Worm (Caenorhabditis elegans): ENCODE results near the gene Y71H2AM.20.
A peak's percentile ranks its signal among the peaks of the same experiment; 100 is the strongest.

Y71H2AM.20 gene

DNA sequence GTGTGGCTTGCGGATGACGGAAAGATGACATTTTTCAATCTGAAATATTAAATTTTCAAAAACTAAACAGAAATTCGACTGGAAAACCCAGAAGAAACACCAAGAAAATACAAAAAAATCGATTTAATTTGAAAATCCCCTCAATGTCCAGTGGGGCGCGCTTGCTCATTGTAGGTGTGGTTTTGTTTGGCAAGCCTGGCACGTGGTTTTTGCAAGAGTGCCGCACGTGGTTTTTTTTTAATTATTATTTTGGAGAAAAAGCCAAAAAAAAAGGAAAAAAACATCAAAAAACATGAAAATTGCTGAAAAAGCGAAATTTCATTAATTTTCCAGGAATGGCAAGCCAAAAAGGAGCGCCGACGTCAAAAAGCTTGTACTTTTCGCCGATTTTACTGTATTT, 17.1 kb downstream of the Y71H2AM.20 start, which contains the start of gene swsn-3 (continued):
- no peak for TF ChIP-seq daf-12 (tag; optimal IDR thresholded peaks at IDR 0.05)
- TF ChIP-seq unc-62 (GFP tag; optimal IDR thresholded peaks at IDR 0.05) = no peak
- peak; percentile 56 for TF ChIP-seq elt-2 (tag; optimal IDR thresholded peaks at IDR 0.05)
- TF ChIP-seq ceh-28 (tag; optimal IDR thresholded peaks at IDR 0.05) = peak; percentile 88
- no peak for TF ChIP-seq ztf-4 (tag; optimal IDR thresholded peaks at IDR 0.05)
- peak; percentile 60 for TF ChIP-seq tbx-2 (tag; optimal IDR thresholded peaks at IDR 0.05)
- peak; percentile 91 for TF ChIP-seq nfya-1 (tag; optimal IDR thresholded peaks at IDR 0.05; ENCODE audit: insufficient read depth)
- TF ChIP-seq skn-1 (tag; optimal IDR thresholded peaks at IDR 0.05) = peak; percentile 64
- no peak for TF ChIP-seq eor-1 (tag; optimal IDR thresholded peaks at IDR 0.05)
- peak; percentile 79 for TF ChIP-seq snpc-4 (tag; optimal IDR thresholded peaks at IDR 0.05)
- TF ChIP-seq ZK546.5 (tag; optimal IDR thresholded peaks at IDR 0.05) = no peak
- peak; percentile 41 for TF ChIP-seq mdl-1 (tag; optimal IDR thresholded peaks at IDR 0.05)
- TF ChIP-seq ama-1 (optimal IDR thresholded peaks at IDR 0.05) = no peak
- no peak for TF ChIP-seq fkh-2 (tag; optimal IDR thresholded peaks at IDR 0.05)
- TF ChIP-seq hmg-11 (tag; optimal IDR thresholded peaks at IDR 0.05) = peak; percentile 94
- TF ChIP-seq pqm-1 (tag; optimal IDR thresholded peaks at IDR 0.05) = peak; percentile 8
- TF ChIP-seq lin-39 (tag; optimal IDR thresholded peaks at IDR 0.05) = peak; percentile 68
- TF ChIP-seq nhr-28 (tag; optimal IDR thresholded peaks at IDR 0.05) = no peak

DNA sequence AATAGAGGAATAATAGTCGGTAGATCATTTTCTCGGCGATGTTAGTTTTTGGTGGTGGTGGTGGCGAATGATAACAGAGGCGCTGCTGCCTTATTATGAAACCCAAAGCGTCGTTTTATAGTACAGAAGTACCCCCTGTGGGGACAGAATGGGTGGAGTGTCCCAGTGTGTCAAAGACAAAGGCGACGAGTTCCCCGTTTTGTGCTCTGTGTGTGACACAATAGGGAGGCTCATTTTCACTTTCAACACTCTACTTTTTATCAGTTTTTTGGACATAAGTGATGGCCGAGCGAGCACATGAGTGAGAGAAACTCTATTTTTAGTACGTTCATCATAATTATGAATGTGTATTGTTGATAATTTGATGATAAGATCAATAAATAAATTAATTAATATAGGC, 25.0 kb downstream of the Y71H2AM.20 start, which contains the start of gene pho-9:
Gene pho-9 (minus strand): TSS at position 91 of the 400 bp plus-strand sequence.
- no peak for TF ChIP-seq nhr-23 (tag; optimal IDR thresholded peaks at IDR 0.05)
- no peak for TF ChIP-seq sea-2 (GFP tag; optimal IDR thresholded peaks at IDR 0.05)
- no peak for TF ChIP-seq unc-39 (tag; optimal IDR thresholded peaks at IDR 0.05)
- no peak for TF ChIP-seq snpc-4 (tag; optimal IDR thresholded peaks at IDR 0.05)
- no peak for TF ChIP-seq ceh-9 (tag; optimal IDR thresholded peaks at IDR 0.05)
- TF ChIP-seq egl-5 (tag; optimal IDR thresholded peaks at IDR 0.05) = no peak
- no peak for TF ChIP-seq ceh-28 (tag; optimal IDR thresholded peaks at IDR 0.05)
- TF ChIP-seq nhr-43 (tag; optimal IDR thresholded peaks at IDR 0.05; ENCODE audit: poor library complexity, severe bottlenecking) = no peak
- TF ChIP-seq pha-4 (tag; optimal IDR thresholded peaks at IDR 0.05) = peak; percentile 31
- peak; percentile 91 for TF ChIP-seq pqm-1 (tag; optimal IDR thresholded peaks at IDR 0.05)
- peak; percentile 64 for TF ChIP-seq jun-1 (tag; optimal IDR thresholded peaks at IDR 0.05)
- no peak for TF ChIP-seq daf-12 (tag; optimal IDR thresholded peaks at IDR 0.05)
- peak; percentile 97 for TF ChIP-seq elt-2 (tag; optimal IDR thresholded peaks at IDR 0.05)

DNA sequence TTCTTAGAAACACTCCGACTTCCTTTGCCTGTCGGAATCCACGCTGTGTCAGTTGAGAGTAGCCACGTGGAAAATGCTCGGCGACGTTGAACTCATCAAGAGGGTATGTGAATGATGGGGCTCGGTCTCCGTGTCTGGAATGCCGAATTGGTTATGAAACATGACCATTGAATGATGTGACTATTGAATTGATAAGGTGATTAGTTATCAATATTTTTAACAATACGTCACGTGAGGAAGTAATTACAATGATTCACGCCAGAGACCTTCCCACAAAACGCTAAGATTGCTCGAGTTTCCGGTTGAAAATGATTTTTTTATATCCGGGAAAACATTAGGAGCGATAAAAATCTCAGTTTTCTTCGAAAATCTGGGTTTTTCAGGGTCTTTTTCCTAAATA, 26.4 kb downstream of the Y71H2AM.20 start:
- no peak for TF ChIP-seq mdl-1 (tag; optimal IDR thresholded peaks at IDR 0.05)
- TF ChIP-seq zag-1 (tag; optimal IDR thresholded peaks at IDR 0.05) = no peak
- TF ChIP-seq eor-1 (tag; optimal IDR thresholded peaks at IDR 0.05) = no peak
- TF ChIP-seq pqm-1 (tag; optimal IDR thresholded peaks at IDR 0.05) = peak; percentile 53
- no peak for TF ChIP-seq nhr-77 (tag; optimal IDR thresholded peaks at IDR 0.05)
- TF ChIP-seq elt-2 (tag; optimal IDR thresholded peaks at IDR 0.05) = peak; percentile 65
- TF ChIP-seq skn-1 (tag; optimal IDR thresholded peaks at IDR 0.05) = no peak
- TF ChIP-seq ztf-4 (tag; optimal IDR thresholded peaks at IDR 0.05) = no peak
- no peak for TF ChIP-seq nhr-25 (tag; optimal IDR thresholded peaks at IDR 0.05)
- TF ChIP-seq snpc-4 (tag; optimal IDR thresholded peaks at IDR 0.05) = no peak
- no peak for TF ChIP-seq egl-5 (tag; optimal IDR thresholded peaks at IDR 0.05)

DNA sequence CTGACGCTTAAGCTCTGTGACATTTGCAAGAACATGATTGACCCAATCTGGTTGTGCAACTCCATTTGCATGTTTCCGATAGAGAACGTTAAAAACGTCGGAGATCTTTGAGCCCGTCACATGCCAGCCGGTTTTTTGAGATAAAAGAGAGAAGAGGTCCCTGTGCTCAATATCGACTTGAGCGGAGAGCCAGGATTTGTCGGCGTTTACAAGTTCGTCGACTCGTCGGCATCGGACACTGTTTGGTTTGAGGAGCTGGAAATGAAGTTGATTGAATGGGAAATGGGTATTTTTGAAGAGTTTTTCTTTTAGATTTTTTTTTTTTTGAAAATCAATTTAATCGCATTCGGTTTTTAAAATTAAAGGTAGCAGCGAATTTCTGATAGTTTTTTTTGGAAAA, 27.7 kb downstream of the Y71H2AM.20 start:
- no peak for TF ChIP-seq ceh-28 (tag; optimal IDR thresholded peaks at IDR 0.05)
- no peak for TF ChIP-seq ceh-82 (tag; optimal IDR thresholded peaks at IDR 0.05)
- TF ChIP-seq nfya-1 (tag; optimal IDR thresholded peaks at IDR 0.05; ENCODE audit: insufficient read depth) = no peak
- TF ChIP-seq nhr-76 (tag; optimal IDR thresholded peaks at IDR 0.05) = no peak
- no peak for TF ChIP-seq ceh-16 (tag; optimal IDR thresholded peaks at IDR 0.05)
- no peak for TF ChIP-seq nhr-67 (tag; optimal IDR thresholded peaks at IDR 0.05)
- TF ChIP-seq mdl-1 (tag; optimal IDR thresholded peaks at IDR 0.05) = no peak

DNA sequence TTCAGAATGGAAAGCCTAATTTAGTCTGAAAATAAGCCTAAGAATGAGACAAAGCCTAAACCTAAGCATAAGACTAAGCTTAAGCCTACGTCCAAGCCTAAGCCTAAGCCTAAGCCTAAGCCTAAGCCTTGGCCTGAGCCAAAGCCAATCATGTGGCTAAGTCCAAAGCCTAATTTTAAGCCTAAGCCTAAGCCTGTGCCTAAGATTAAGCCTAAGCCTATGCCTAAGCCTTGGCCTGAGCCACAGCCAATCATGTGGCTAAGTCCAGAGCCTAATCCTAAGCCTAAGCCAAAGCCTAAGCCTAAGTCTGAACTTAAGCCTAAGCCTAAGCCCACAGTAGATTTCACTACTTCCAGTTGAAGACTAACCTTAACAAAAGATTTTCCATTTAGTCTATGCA, 28.3 kb downstream of the Y71H2AM.20 start:
- no peak for TF ChIP-seq ZK546.5 (tag; optimal IDR thresholded peaks at IDR 0.05)
- TF ChIP-seq eor-1 (tag; optimal IDR thresholded peaks at IDR 0.05) = no peak
- TF ChIP-seq nhr-77 (tag; optimal IDR thresholded peaks at IDR 0.05) = no peak
- TF ChIP-seq ceh-16 (tag; optimal IDR thresholded peaks at IDR 0.05) = no peak
- TF ChIP-seq aly-2 (tag; optimal IDR thresholded peaks at IDR 0.05) = no peak
- TF ChIP-seq mdl-1 (tag; optimal IDR thresholded peaks at IDR 0.05) = no peak
